Fruit fly (Drosophila melanogaster): Measurements from ENCODE around the gene CG8281.

DNA sequence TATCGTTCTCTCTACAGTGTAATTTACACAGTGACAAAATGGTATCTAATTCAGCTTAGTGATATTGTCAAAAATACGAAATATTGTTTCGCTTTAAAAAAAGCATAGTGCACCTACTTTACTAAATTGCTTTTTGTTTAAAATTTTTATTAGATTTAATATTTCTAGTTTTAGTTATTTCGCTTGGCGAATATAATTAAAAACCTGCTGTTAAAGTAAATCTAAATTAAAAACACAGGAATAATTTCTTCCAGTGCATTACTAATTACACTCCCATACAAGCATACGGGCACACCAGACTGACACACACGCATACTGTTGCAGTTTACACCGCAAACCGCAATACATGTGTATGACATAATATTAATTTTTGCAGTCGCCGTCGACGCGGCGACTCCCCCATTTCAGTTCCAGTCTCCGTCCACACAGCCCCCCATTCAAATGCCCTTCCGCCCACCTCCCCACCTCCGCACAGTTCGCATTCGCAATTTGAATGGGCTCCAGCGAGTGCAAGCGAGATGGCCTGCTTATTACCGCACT is 48.4 kb upstream of the CG8281 start:
- no peak for TF ChIP-seq Sin3A (optimal IDR thresholded peaks at IDR 0.05)
- no peak for TF ChIP-seq Myc (optimal IDR thresholded peaks at IDR 0.05)
- TF ChIP-seq ttk (optimal IDR thresholded peaks at IDR 0.05): no peak
